Fruit fly (Drosophila melanogaster): Measurements from ENCODE around the gene CG5961.

CG5961 gene

dm6 chr3R:12451888-12452514, 8.1 kb downstream of the CG5961 start, which contains the start of gene CG5509:
Gene CG5509, plus strand, starts transcription at chr3R:12452464.
- TF ChIP-seq tna (GFP tag; IDR thresholded peaks at IDR 0.05; ENCODE audit: partially characterized antibody) (0 out of 2 replicates have a peak, but pooled peaks have one; percentile 34), D19A (tag; optimal IDR thresholded peaks at IDR 0.05) (peak; percentile 9), nom (GFP tag; optimal IDR thresholded peaks at IDR 0.05) (peak; percentile 6), crol (GFP tag; IDR thresholded peaks at IDR 0.05) (peak; percentile 88), sd (tag; optimal IDR thresholded peaks at IDR 0.05) (peak; percentile 26), Pdp1 (GFP tag; optimal IDR thresholded peaks at IDR 0.05) (peak in 1 of 2 experiments; percentile 59), CG43689 (GFP tag; IDR thresholded peaks at IDR 0.05) (no peak), CG34422 (GFP tag; IDR thresholded peaks at IDR 0.05) (peak; percentile 33; the same call in 1 of the 3 replicates), CG7839 (tag; optimal IDR thresholded peaks at IDR 0.05) (no peak), CG4820 (GFP tag; optimal IDR thresholded peaks at IDR 0.05) (no peak), Optix (GFP tag; IDR thresholded peaks at IDR 0.05) (no peak), CG4360 (GFP tag; IDR thresholded peaks at IDR 0.05) (peak; percentile 60), CG32772 (GFP tag; IDR thresholded peaks at IDR 0.05) (no peak), pb (GFP tag; optimal IDR thresholded peaks at IDR 0.05) (no peak), chinmo (GFP tag; IDR thresholded peaks at IDR 0.05; ENCODE audit: partially characterized antibody) (peak; percentile 83; the same call in 2 of the 4 replicates), CG8478 (optimal IDR thresholded peaks at IDR 0.05) (peak; percentile 43), CG10209 (GFP tag; optimal IDR thresholded peaks at IDR 0.05) (no peak), bbx (GFP tag; IDR thresholded peaks at IDR 0.05; ENCODE audit: partially characterized antibody) (peak; percentile 46; the same call in 1 of the 2 replicates), Xbp1 (GFP tag; optimal IDR thresholded peaks at IDR 0.05) (peak; percentile 4), row (GFP tag; IDR thresholded peaks at IDR 0.05) (0 out of 3 replicates have a peak, but pooled peaks have one; percentile 20), sr (GFP tag; IDR thresholded peaks at IDR 0.05) (peak; percentile 46; the same call in 2 of the 3 replicates), CG1024 (GFP tag; IDR thresholded peaks at IDR 0.05) (no peak), H2.0 (GFP tag; IDR thresholded peaks at IDR 0.05) (no peak), Drgx (GFP tag; IDR thresholded peaks at IDR 0.05) (peak; percentile 50), kni (GFP tag; optimal IDR thresholded peaks at IDR 0.05) (peak; percentile 36), ewg (GFP tag; optimal IDR thresholded peaks at IDR 0.05) (peak; percentile 83), CG11695 (GFP tag; IDR thresholded peaks at IDR 0.05) (no peak), CG34376 (GFP tag; optimal IDR thresholded peaks at IDR 0.05) (no peak)

dm6 chr3R:12451376-12451775, 8.7 kb downstream of the CG5961 start:
- TF ChIP-seq CG12769 (tag; optimal IDR thresholded peaks at IDR 0.05): peak; percentile 43
- peak; percentile 9 for TF ChIP-seq CG12071 (GFP tag; optimal IDR thresholded peaks at IDR 0.05)
- TF ChIP-seq prd (optimal IDR thresholded peaks at IDR 0.05): no peak
- peak; percentile 34; the same call in 1 of the 3 replicates for TF ChIP-seq prd (GFP tag; IDR thresholded peaks at IDR 0.05)
- peak; percentile 56 for TF ChIP-seq CG17359 (tag; optimal IDR thresholded peaks at IDR 0.05)
- peak; percentile 39; the same call in 1 of the 2 replicates for TF ChIP-seq Atf6 (GFP tag; IDR thresholded peaks at IDR 0.05)
- peak; percentile 4 for TF ChIP-seq CG7556 (GFP tag; optimal IDR thresholded peaks at IDR 0.05)
- peak; percentile 29 for TF ChIP-seq CG12391 (tag; optimal IDR thresholded peaks at IDR 0.05)
- TF ChIP-seq CG32772 (GFP tag; IDR thresholded peaks at IDR 0.05): 0 out of 2 replicates have a peak, but pooled peaks have one; percentile 29
- TF ChIP-seq ind (GFP tag; optimal IDR thresholded peaks at IDR 0.05): peak; percentile 34
- peak; percentile 20 for TF ChIP-seq mam (GFP tag; optimal IDR thresholded peaks at IDR 0.05)
- peak; percentile 14; the same call in 1 of the 2 replicates for TF ChIP-seq CG14441 (GFP tag; IDR thresholded peaks at IDR 0.05)
- TF ChIP-seq CG13296 (GFP tag; optimal IDR thresholded peaks at IDR 0.05): peak; percentile 12
- peak; percentile 29 for TF ChIP-seq CG2712 (tag; optimal IDR thresholded peaks at IDR 0.05)
- TF ChIP-seq ranshi (GFP tag; IDR thresholded peaks at IDR 0.05): peak; percentile 50; the same call in 1 of the 2 replicates
- peak; percentile 19 for TF ChIP-seq CG12659 (GFP tag; optimal IDR thresholded peaks at IDR 0.05)
- TF ChIP-seq tap (tag; optimal IDR thresholded peaks at IDR 0.05): peak; percentile 57
- peak; percentile 4 for TF ChIP-seq Ssrp (tag; optimal IDR thresholded peaks at IDR 0.05)
- peak; percentile 12 for TF ChIP-seq Meics (GFP tag; optimal IDR thresholded peaks at IDR 0.05)
- TF ChIP-seq CG10209 (GFP tag; optimal IDR thresholded peaks at IDR 0.05): peak; percentile 46
- peak; percentile 24 for TF ChIP-seq slp2 (GFP tag; optimal IDR thresholded peaks at IDR 0.05)
- TF ChIP-seq Ptx1 (GFP tag; IDR thresholded peaks at IDR 0.05): peak; percentile 56
- TF ChIP-seq CG7839 (tag; optimal IDR thresholded peaks at IDR 0.05): peak; percentile 58
- TF ChIP-seq ap (GFP tag; IDR thresholded peaks at IDR 0.05): peak; percentile 35; the same call in 1 of the 2 replicates
- peak; percentile 8 for TF ChIP-seq Hsf (GFP tag; optimal IDR thresholded peaks at IDR 0.05)
